Worm (Caenorhabditis elegans) whole organism, late embryonic: ENCODE data around the gene R12B2.7.

Experiments
- K09A11.1 ChIP-seq: sonication (generic microtip); optimal IDR thresholded peaks from 2 replicates; lab custom pipeline; 2017; ENCODE audit warnings: antibody characterized with exemption, mild to moderate bottlenecking, missing genetic modification characterization, missing compliant biosample characterization; ENCODE audit not compliant: insufficient read depth
- ahr-1 ChIP-seq: sonication (generic microtip); optimal IDR thresholded peaks from 2 replicates; lab custom pipeline; 2016; ENCODE audit warnings: missing genetic modification characterization, missing compliant biosample characterization
- ceh-30 ChIP-seq: fragments of 150-350 bp; optimal IDR thresholded peaks from 2 replicates; lab custom pipeline; 2014; ENCODE audit warnings: missing biosample characterization, missing genetic modification characterization
- elt-2 ChIP-seq: sonication (generic microtip); optimal IDR thresholded peaks from 2 replicates; lab custom pipeline; 2016; ENCODE audit warnings: missing genetic modification reagents, missing genetic modification characterization, missing compliant biosample characterization
- eyg-1 ChIP-seq: sonication (generic microtip); optimal IDR thresholded peaks from 2 replicates; lab custom pipeline; 2016; ENCODE audit warnings: missing genotype, missing genetic modification characterization, missing compliant biosample characterization
- fkh-6 ChIP-seq: sonication (generic microtip); optimal IDR thresholded peaks from 2 replicates; lab custom pipeline; 2016; ENCODE audit warnings: missing genetic modification characterization, missing compliant biosample characterization
- hlh-13 ChIP-seq: fragments of 200-800 bp; sonication (Bioruptor generic); optimal IDR thresholded peaks from 2 replicates; lab custom pipeline; 2018; ENCODE audit warnings: mild to moderate bottlenecking, missing genetic modification characterization, missing compliant biosample characterization
- hlh-6 ChIP-seq: sonication (generic microtip); optimal IDR thresholded peaks from 2 replicates; lab custom pipeline; 2016; ENCODE audit warnings: missing genotype, missing genetic modification characterization, missing compliant biosample characterization
- npax-4 ChIP-seq: sonication (generic microtip); optimal IDR thresholded peaks from 2 replicates; lab custom pipeline; 2016; ENCODE audit warnings: missing genetic modification characterization, missing compliant biosample characterization
- pqm-1 ChIP-seq: sonication (generic microtip); optimal IDR thresholded peaks from 2 replicates; lab custom pipeline; 2016; ENCODE audit warnings: missing genetic modification characterization, missing compliant biosample characterization

ce11 chrIII:5853240-5853639 lies 38.4 kb downstream of the R12B2.7 start, which contains the start of gene ddx-23:
- TF ChIP-seq ceh-30 (tag; lab: Kevin White, UChicago) (no peak), hlh-6 (tag; lab: Kevin White, UChicago) (no peak), ahr-1 (tag; lab: Kevin White, UChicago) (no peak), eyg-1 (tag; lab: Kevin White, UChicago) (no peak), K09A11.1 (tag; lab: Kevin White, UChicago) (no peak), pqm-1 (tag; lab: Kevin White, UChicago) (no peak), npax-4 (tag; lab: Kevin White, UChicago) (no peak), fkh-6 (tag; lab: Kevin White, UChicago) (no peak), hlh-13 (GFP tag; lab: Kevin White, UChicago) (no peak), elt-2 (tag; lab: Kevin White, UChicago) (peak; percentile 11)
